Fruit fly (Drosophila melanogaster) whole organism, adult: Measurements from ENCODE around the gene CG31559.

Source experiments
- CG33017 ChIP-seq: fragments of 200-800 bp; sonication (Bioruptor generic); optimal IDR thresholded peaks from 2 replicates; lab custom pipeline; 2018; ENCODE audit warnings: missing biosample characterization, mild to moderate bottlenecking, missing genetic modification characterization, moderate library complexity
- Crg-1 ChIP-seq: fragments of 200-800 bp; sonication (Bioruptor generic); optimal IDR thresholded peaks from 2 replicates; lab custom pipeline; 2016; ENCODE audit warnings: missing biosample characterization, missing genetic modification characterization
- cic ChIP-seq: fragments of 200-800 bp; sonication (Bioruptor generic); optimal IDR thresholded peaks from 2 replicates; lab custom pipeline; 2017; ENCODE audit warnings: missing biosample characterization, mild to moderate bottlenecking, missing genetic modification characterization, moderate library complexity
- pad ChIP-seq: fragments of 200-800 bp; sonication (Bioruptor generic); optimal IDR thresholded peaks from 3 replicates; lab custom pipeline; 2017; ENCODE audit warnings: missing biosample characterization, missing genetic modification characterization, mild to moderate bottlenecking, moderate library complexity, missing genetic modification reagents

dm6 chr3R:6100764-6101163, 56.3 kb downstream of the CG31559 start, which contains the start of gene Gasp:
- TF ChIP-seq pad (GFP tag; lab: Kevin White, UChicago) (no peak), cic (GFP tag; lab: Kevin White, UChicago) (no peak), Crg-1 (GFP tag; lab: Kevin White, UChicago) (no peak), CG33017 (tag; lab: Kevin White, UChicago) (no peak)
